Worm (Caenorhabditis elegans) whole organism, L1 larva: Measurements from ENCODE around the gene pst-1.
A peak's percentile ranks its signal among the peaks of the same experiment; 100 is the strongest.

ENCODE experiments used
- F16B12.6 ChIP-seq: fragments of 150-350 bp; optimal IDR thresholded peaks from 2 replicates; lab custom pipeline; 2014; ENCODE audit warnings: missing biosample characterization, missing genetic modification characterization
- blmp-1 ChIP-seq: fragments of 150-350 bp; optimal IDR thresholded peaks from 2 replicates; lab custom pipeline; 2014; ENCODE audit warnings: missing biosample characterization, missing genetic modification characterization
- ceh-63 ChIP-seq: fragments of 200-800 bp; sonication (Bioruptor generic); optimal IDR thresholded peaks from 2 replicates; lab custom pipeline; 2018; ENCODE audit warnings: mild to moderate bottlenecking, missing genetic modification characterization, missing compliant biosample characterization
- ceh-88 ChIP-seq: fragments of 200-800 bp; sonication (Bioruptor generic); IDR thresholded peaks from 2 replicates; pipeline ENCODE4 v1.3.6; 2022; ENCODE audit warnings: missing genetic modification characterization, missing compliant biosample characterization
- ces-1 ChIP-seq: fragments of 150-350 bp; optimal IDR thresholded peaks from 2 replicates; lab custom pipeline; 2014; ENCODE audit warnings: missing biosample characterization, missing genetic modification reagents, missing genetic modification characterization
- dsc-1 ChIP-seq: sonication (generic microtip); optimal IDR thresholded peaks from 2 replicates; lab custom pipeline; 2016; ENCODE audit warnings: mild to moderate bottlenecking, missing genetic modification characterization, missing compliant biosample characterization
- efl-1 ChIP-seq, 4 experiments: fragments of 150-350 bp; optimal IDR thresholded peaks in 3 of 4; peaks in 1 of 4; 1 replicate in 1 of 4; 2 replicates in 3 of 4; lab custom pipeline; 2014; ENCODE audit warnings: missing biosample characterization in 2 of 4, missing genetic modification characterization in 2 of 4, missing genetic modification reagents in 2 of 4
- elt-3 ChIP-seq, 6 experiments: fragments of 150-350 bp in 1 of 6; sonication (generic microtip); optimal IDR thresholded peaks; 2 replicates each; lab custom pipeline; 2017 to 2018; ENCODE audit warnings: missing biosample characterization in 6 of 6, missing genetic modification characterization in 6 of 6, inconsistent platforms in 1 of 6
- ets-5 ChIP-seq: fragments of 200-800 bp; sonication (Bioruptor generic); IDR thresholded peaks from 2 replicates; pipeline ENCODE4 v1.3.6; 2022; ENCODE audit warnings: missing genetic modification characterization, missing compliant biosample characterization
- fkh-8 ChIP-seq: sonication (generic microtip); optimal IDR thresholded peaks from 2 replicates; lab custom pipeline; 2016; ENCODE audit warnings: mild to moderate bottlenecking, missing genetic modification characterization, missing compliant biosample characterization
- fos-1 ChIP-seq: fragments of 150-350 bp; optimal IDR thresholded peaks from 2 replicates; lab custom pipeline; 2014; ENCODE audit warnings: missing biosample characterization, missing genetic modification characterization
- grh-1 ChIP-seq: fragments of 200-800 bp; sonication (Bioruptor generic); IDR thresholded peaks from 2 replicates; pipeline ENCODE4 v1.3.6; 2022; ENCODE audit warnings: missing genetic modification reagents, missing genetic modification characterization, missing compliant biosample characterization
- hlh-17 ChIP-seq: fragments of 200-800 bp; sonication (Bioruptor generic); optimal IDR thresholded peaks from 2 replicates; lab custom pipeline; 2018; ENCODE audit warnings: missing genetic modification characterization, mild to moderate bottlenecking, missing compliant biosample characterization, moderate library complexity, borderline replicate concordance
- irx-1 ChIP-seq: sonication (generic microtip); optimal IDR thresholded peaks from 2 replicates; lab custom pipeline; 2016; ENCODE audit warnings: missing genetic modification characterization, missing compliant biosample characterization
- isw-1 ChIP-seq: fragments of 200-800 bp; sonication (Bioruptor generic); IDR thresholded peaks from 2 replicates; pipeline ENCODE4 v1.3.6; 2022; ENCODE audit warnings: missing genetic modification characterization, missing compliant biosample characterization
- lin-13 ChIP-seq: fragments of 150-350 bp; optimal IDR thresholded peaks from 2 replicates; lab custom pipeline; 2014; ENCODE audit warnings: missing biosample characterization, missing genetic modification reagents, missing genetic modification characterization
- lin-15B ChIP-seq: fragments of 150-350 bp; sonication (generic microtip); optimal IDR thresholded peaks from 3 replicates; lab custom pipeline; 2014; ENCODE audit warnings: missing biosample characterization, missing genetic modification characterization
- lin-35 ChIP-seq, 2 experiments: fragments of 150-350 bp; optimal IDR thresholded peaks; 2 replicates each; lab custom pipeline; 2014; ENCODE audit warnings: missing biosample characterization in 2 of 2, missing genetic modification characterization in 2 of 2, missing genetic modification reagents in 2 of 2
- lir-3 ChIP-seq: sonication (generic microtip); optimal IDR thresholded peaks from 2 replicates; lab custom pipeline; 2016; ENCODE audit warnings: mild to moderate bottlenecking, missing genetic modification characterization, moderate library complexity, missing compliant biosample characterization; ENCODE audit not compliant: poor library complexity
- lsy-2 ChIP-seq, 2 experiments: fragments of 150-350 bp; optimal IDR thresholded peaks; 2 replicates each; lab custom pipeline; 2014; ENCODE audit warnings: missing biosample characterization in 2 of 2, missing genetic modification characterization in 2 of 2
- mab-9 ChIP-seq: fragments of 200-800 bp; sonication (Bioruptor generic); IDR thresholded peaks from 2 replicates; pipeline ENCODE4 v1.3.6; 2022; ENCODE audit warnings: missing genetic modification reagents, missing genetic modification characterization, missing compliant biosample characterization
- mef-2 ChIP-seq: fragments of 150-350 bp; optimal IDR thresholded peaks from 2 replicates; lab custom pipeline; 2014; ENCODE audit warnings: missing biosample characterization, missing genetic modification characterization
- mep-1 ChIP-seq: fragments of 150-350 bp; optimal IDR thresholded peaks from 2 replicates; lab custom pipeline; 2014; ENCODE audit warnings: missing biosample characterization, missing genetic modification characterization
- nhr-19 ChIP-seq: fragments of 200-800 bp; sonication (Bioruptor generic); conservative IDR thresholded peaks from 2 replicates; pipeline ENCODE4 v1.3.6; 2022; ENCODE audit warnings: missing genetic modification characterization, missing compliant biosample characterization
- nhr-28 ChIP-seq: fragments of 150-350 bp; optimal IDR thresholded peaks from 2 replicates; lab custom pipeline; 2014; ENCODE audit warnings: missing biosample characterization, missing genetic modification characterization
- nhr-47 ChIP-seq: sonication (generic microtip); optimal IDR thresholded peaks from 2 replicates; lab custom pipeline; 2016; ENCODE audit warnings: mild to moderate bottlenecking, missing genetic modification characterization, moderate library complexity, missing compliant biosample characterization
- nhr-77 ChIP-seq: fragments of 150-350 bp; optimal IDR thresholded peaks from 2 replicates; lab custom pipeline; 2014; ENCODE audit warnings: missing biosample characterization, missing genetic modification characterization
- nhr-84 ChIP-seq: sonication (generic microtip); optimal IDR thresholded peaks from 2 replicates; lab custom pipeline; 2017; ENCODE audit warnings: missing biosample characterization, missing genetic modification characterization
- nhr-85 ChIP-seq: sonication (generic microtip); peaks from one replicate; lab custom pipeline; 2016; ENCODE audit warnings: missing genetic modification characterization, inconsistent platforms, missing compliant biosample characterization
- pax-3 ChIP-seq: fragments of 200-800 bp; sonication (Bioruptor generic); optimal IDR thresholded peaks from 2 replicates; lab custom pipeline; 2018; ENCODE audit warnings: mild to moderate bottlenecking, missing genetic modification characterization, moderate library complexity, missing compliant biosample characterization
- rnt-1 ChIP-seq: sonication (generic microtip); optimal IDR thresholded peaks from 2 replicates; lab custom pipeline; 2016; ENCODE audit warnings: mild to moderate bottlenecking, missing genetic modification characterization, moderate library complexity, missing compliant biosample characterization
- snu-23 ChIP-seq: sonication (generic microtip); optimal IDR thresholded peaks from 2 replicates; lab custom pipeline; 2016; ENCODE audit warnings: missing genetic modification characterization, missing compliant biosample characterization
- sptf-1 ChIP-seq: fragments of 150-350 bp; optimal IDR thresholded peaks from 2 replicates; lab custom pipeline; 2014; ENCODE audit warnings: missing biosample characterization, missing genetic modification characterization
- sup-37 ChIP-seq: fragments of 200-800 bp; sonication (Bioruptor generic); optimal IDR thresholded peaks from 2 replicates; lab custom pipeline; 2018; ENCODE audit warnings: mild to moderate bottlenecking, missing genetic modification characterization, missing compliant biosample characterization
- swsn-7 ChIP-seq: sonication (generic microtip); optimal IDR thresholded peaks from 2 replicates; lab custom pipeline; 2016; ENCODE audit warnings: missing genetic modification characterization, missing compliant biosample characterization
- unc-130 ChIP-seq: fragments of 150-350 bp; optimal IDR thresholded peaks from 2 replicates; lab custom pipeline; 2017; ENCODE audit warnings: missing biosample characterization, missing genetic modification characterization, inconsistent platforms
- unc-30 ChIP-seq: sonication (generic microtip); optimal IDR thresholded peaks from 2 replicates; lab custom pipeline; 2017; ENCODE audit warnings: missing biosample characterization, missing genetic modification characterization
- unc-62 ChIP-seq: fragments of 150-350 bp; optimal IDR thresholded peaks from 2 replicates; lab custom pipeline; 2014; ENCODE audit warnings: missing biosample characterization, missing genetic modification reagents, missing genetic modification characterization
- vab-15 ChIP-seq: sonication (generic microtip); optimal IDR thresholded peaks from 2 replicates; lab custom pipeline; 2017; ENCODE audit warnings: missing genotype, mild to moderate bottlenecking, missing genetic modification characterization, missing compliant biosample characterization
- xbp-1 ChIP-seq: sonication (generic microtip); optimal IDR thresholded peaks from 2 replicates; lab custom pipeline; 2016; ENCODE audit warnings: missing genetic modification characterization, missing compliant biosample characterization
- ztf-11 ChIP-seq, 2 experiments: sonication (generic microtip); optimal IDR thresholded peaks; 2 replicates each; lab custom pipeline; 2016 to 2017; ENCODE audit warnings: missing genetic modification characterization in 2 of 2, missing biosample characterization in 1 of 2, missing compliant biosample characterization in 1 of 2

pst-1 gene

DNA sequence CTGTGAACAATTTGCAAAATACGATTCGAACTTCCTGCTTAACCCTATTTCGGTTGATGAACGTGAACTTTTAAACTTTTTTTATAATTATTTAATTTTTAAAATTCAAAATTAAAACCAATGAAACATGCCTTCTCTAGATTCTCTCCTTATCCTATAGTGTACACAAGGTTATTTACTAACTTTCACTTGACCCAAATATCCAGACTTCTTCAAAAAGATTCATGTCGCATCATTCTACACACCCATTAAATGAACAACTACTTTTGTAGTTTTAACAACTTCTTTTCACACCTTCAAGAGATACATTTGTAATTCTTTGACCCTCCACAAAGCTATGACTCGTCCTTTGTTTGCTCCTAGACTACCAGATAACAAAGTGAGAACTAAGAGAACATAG is 39.5 kb downstream of the pst-1 start:
- no peak for TF ChIP-seq ceh-63 (GFP tag; lab: Kevin White, UChicago)
- TF ChIP-seq blmp-1 = peak; percentile 64

- TF ChIP-seq efl-1 (optimal IDR thresholded peaks at IDR 0.05; lab: Kevin White, UChicago) = no peak
- peak in 1 of 2 experiments; percentile 46 for TF ChIP-seq efl-1 (GFP tag; optimal IDR thresholded peaks at IDR 0.05 in 1 of 2; lab: Kevin White, UChicago)
- TF ChIP-seq unc-30 (tag; lab: Kevin White, UChicago) = no peak
Observed at ce11 chrV:5983380-5983779, 40.1 kb downstream of the pst-1 start, which contains the start of gene dhs-16. Gene dhs-16, plus strand, starts transcription at chrV:5983745.

DNA sequence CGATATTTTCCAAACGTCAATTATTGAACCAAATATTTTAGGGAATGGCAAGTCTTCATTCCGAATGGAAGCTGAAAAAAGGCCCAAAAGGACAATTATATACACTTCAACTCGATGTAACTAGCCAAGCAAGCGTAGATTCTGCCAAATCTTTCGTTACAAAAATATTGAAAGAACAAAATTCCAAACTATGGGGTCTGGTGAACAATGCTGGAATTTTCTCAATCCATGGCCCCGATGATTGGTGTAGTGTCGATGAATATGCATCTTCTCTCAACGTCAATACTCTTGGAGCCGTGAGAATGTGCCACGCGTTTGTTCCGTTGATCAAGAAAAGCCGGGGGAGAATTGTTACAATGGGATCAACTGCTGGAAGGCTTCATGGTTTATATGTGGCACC is 41.0 kb downstream of the pst-1 start:
- TF ChIP-seq lin-13 (no peak), elt-3 (tag; optimal IDR thresholded peaks at IDR 0.05; lab: Kevin White, UChicago) (no peak), unc-62 (GFP tag; lab: Kevin White, UChicago) (no peak), swsn-7 (tag; lab: Kevin White, UChicago) (no peak), ces-1 (no peak), ets-5 (GFP tag; lab: Robert Waterston, UW) (no peak), F16B12.6 (tag; lab: Kevin White, UChicago) (no peak), nhr-47 (tag; lab: Kevin White, UChicago) (no peak), nhr-77 (tag; lab: Kevin White, UChicago) (no peak), lir-3 (tag; lab: Kevin White, UChicago) (no peak), grh-1 (no peak), irx-1 (tag; lab: Kevin White, UChicago) (no peak), nhr-84 (no peak), nhr-28 (tag; lab: Kevin White, UChicago) (no peak), isw-1 (GFP tag; lab: Robert Waterston, UW) (no peak), ztf-11 (tag; optimal IDR thresholded peaks at IDR 0.05; lab: Kevin White, UChicago) (no peak), hlh-17 (GFP tag; lab: Kevin White, UChicago) (no peak), ceh-88 (GFP tag; lab: Robert Waterston, UW) (no peak)
- TF ChIP-seq, all 84 proteins: peak for 0

- no peak for TF ChIP-seq dsc-1 (tag; lab: Kevin White, UChicago)
Observed at ce11 chrV:5986755-5987154, 43.5 kb downstream of the pst-1 start, which contains the start of gene C10F3.7. Gene C10F3.7, minus strand, starts transcription at chrV:5986855.

DNA sequence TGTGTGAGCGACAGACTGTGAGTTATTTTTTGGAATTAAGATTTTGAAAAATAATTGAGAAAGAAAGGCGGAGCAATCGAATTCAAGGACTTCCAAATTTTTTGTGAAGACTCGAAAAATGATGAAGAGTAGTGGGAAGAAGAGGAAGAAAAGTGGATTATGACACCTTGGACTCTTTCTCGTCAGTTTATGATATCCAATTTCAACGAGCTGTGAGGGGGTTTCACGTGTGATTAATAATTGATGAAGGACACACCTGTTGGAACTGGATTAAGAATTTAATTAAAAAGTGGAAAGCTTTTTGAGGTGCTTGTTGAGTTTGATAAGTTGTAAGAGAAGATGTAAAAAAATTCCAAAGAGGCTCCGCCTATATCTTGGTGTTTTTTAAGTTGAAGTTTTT is 47.1 kb downstream of the pst-1 start, which contains the start of gene fut-8:
Gene fut-8, minus strand, starts transcription at position 101 of the 400 bp plus-strand sequence.
- no peak for TF ChIP-seq fkh-8 (tag; lab: Kevin White, UChicago)
- peak; percentile 43 for TF ChIP-seq dsc-1 (tag; lab: Kevin White, UChicago)
- TF ChIP-seq nhr-19 (GFP tag; lab: Robert Waterston, UW) = no peak
- TF ChIP-seq nhr-85 (tag; lab: Kevin White, UChicago) = no peak

ce11 chrV:5991490-5992069 is 48.3 kb downstream of the pst-1 start:
- no peak for TF ChIP-seq hlh-17 (GFP tag; lab: Kevin White, UChicago)
- peak; percentile 1 for TF ChIP-seq unc-130 (tag; lab: Kevin White, UChicago)
- peak; percentile 34 to 62 for TF ChIP-seq lsy-2 (tag; optimal IDR thresholded peaks at IDR 0.05; lab: Kevin White, UChicago)
- peak in 1 of 2 experiments; percentile 29 for TF ChIP-seq lin-35 (GFP tag; optimal IDR thresholded peaks at IDR 0.05; lab: Kevin White, UChicago)
- no peak for TF ChIP-seq elt-3 (tag; optimal IDR thresholded peaks at IDR 0.05; lab: Kevin White, UChicago)
- peak; percentile 57 for TF ChIP-seq swsn-7 (tag; lab: Kevin White, UChicago)
- TF ChIP-seq mef-2 (tag; lab: Kevin White, UChicago) = no peak
- no peak for TF ChIP-seq ces-1
- peak; percentile 87 for TF ChIP-seq fkh-8 (tag; lab: Kevin White, UChicago)
- TF ChIP-seq pax-3 (tag; lab: Kevin White, UChicago) = peak; percentile 10
- no peak for TF ChIP-seq sup-37 (GFP tag; lab: Kevin White, UChicago)
- peak; percentile 30; the same call in 1 of the 2 replicates for TF ChIP-seq isw-1 (GFP tag; lab: Robert Waterston, UW)
- peak; percentile 56 for TF ChIP-seq xbp-1 (tag; lab: Kevin White, UChicago)
- TF ChIP-seq mab-9 = no peak
- TF ChIP-seq fos-1 (tag; lab: Kevin White, UChicago) = no peak
- peak; percentile 78 for TF ChIP-seq mep-1 (tag; lab: Kevin White, UChicago)
- TF ChIP-seq ceh-88 (GFP tag; lab: Robert Waterston, UW) = no peak
- peak; percentile 50 for TF ChIP-seq nhr-47 (tag; lab: Kevin White, UChicago)
- TF ChIP-seq sptf-1 (tag; lab: Kevin White, UChicago) = no peak
- peak; percentile 56 for TF ChIP-seq rnt-1
- no peak for TF ChIP-seq lin-15B (tag; lab: Kevin White, UChicago)
- no peak for TF ChIP-seq vab-15
- peak; percentile 59 for TF ChIP-seq snu-23
